Fruit fly (Drosophila melanogaster) whole organism, embryonic: Measurements from ENCODE around the gene fzo.

Experiments used
- Atf-2 ChIP-seq: fragments of 200-800 bp; sonication (Bioruptor generic); optimal IDR thresholded peaks from 2 replicates; lab custom pipeline; 2016; ENCODE audit warnings: missing biosample characterization, missing genetic modification characterization
- CG10267 ChIP-seq: fragments of 200-800 bp; sonication (Bioruptor generic); optimal IDR thresholded peaks from 2 replicates; lab custom pipeline; 2018; ENCODE audit warnings: missing biosample characterization, mild to moderate bottlenecking, missing genetic modification characterization, moderate library complexity
- CG10431 ChIP-seq: fragments of 200-800 bp; sonication (Bioruptor generic); optimal IDR thresholded peaks from 3 replicates; lab custom pipeline; 2018; ENCODE audit warnings: missing biosample characterization, mild to moderate bottlenecking, missing genetic modification characterization
- CG10543 ChIP-seq: fragments of 200-800 bp; sonication (Bioruptor generic); optimal IDR thresholded peaks from 3 replicates; lab custom pipeline; 2017; ENCODE audit warnings: missing biosample characterization, mild to moderate bottlenecking, missing genetic modification characterization, moderate library complexity
- CG11247 ChIP-seq: fragments of 200-800 bp; sonication (Bioruptor generic); IDR thresholded peaks from 2 replicates; pipeline ENCODE4 v1.3.6; 2022; ENCODE audit warnings: missing biosample characterization, missing genetic modification characterization
- CG11398 ChIP-seq: fragments of 200-800 bp; sonication (Bioruptor generic); optimal IDR thresholded peaks from 2 replicates; lab custom pipeline; 2016; ENCODE audit warnings: missing biosample characterization, missing genetic modification characterization
- CG12299 ChIP-seq: fragments of 200-800 bp; sonication (Bioruptor generic); optimal IDR thresholded peaks from 2 replicates; lab custom pipeline; 2018; ENCODE audit warnings: missing biosample characterization, mild to moderate bottlenecking, missing genetic modification characterization
- CG13287 ChIP-seq: fragments of 200-800 bp; sonication (Bioruptor generic); IDR thresholded peaks from 2 replicates; pipeline ENCODE4 v1.3.6; 2022; ENCODE audit warnings: missing biosample characterization, missing genetic modification characterization; ENCODE audit not compliant: partially characterized antibody
- CG14441 ChIP-seq: fragments of 200-800 bp; sonication (Bioruptor generic); IDR thresholded peaks from 2 replicates; pipeline ENCODE4 v1.3.6; 2022; ENCODE audit warnings: missing biosample characterization, missing genetic modification characterization
- CG15269 ChIP-seq: fragments of 200-800 bp; sonication (Bioruptor generic); optimal IDR thresholded peaks from 2 replicates; lab custom pipeline; 2018; ENCODE audit warnings: missing biosample characterization, mild to moderate bottlenecking, missing genetic modification characterization, moderate library complexity
- CG1602 ChIP-seq: fragments of 200-800 bp; sonication (Bioruptor generic); optimal IDR thresholded peaks from 3 replicates; lab custom pipeline; 2016; ENCODE audit warnings: missing biosample characterization, missing genetic modification characterization
- CG16863 ChIP-seq: fragments of 200-800 bp; sonication (Bioruptor generic); optimal IDR thresholded peaks from 3 replicates; lab custom pipeline; 2016; ENCODE audit warnings: missing biosample characterization, missing genetic modification characterization
- CG18599 ChIP-seq: fragments of 200-800 bp; sonication (Bioruptor generic); optimal IDR thresholded peaks from 3 replicates; lab custom pipeline; 2017; ENCODE audit warnings: missing biosample characterization, missing genetic modification characterization, mild to moderate bottlenecking, moderate library complexity, missing genetic modification reagents
- CG2116 ChIP-seq: fragments of 200-800 bp; sonication (Bioruptor generic); optimal IDR thresholded peaks from 3 replicates; lab custom pipeline; 2018; ENCODE audit warnings: missing biosample characterization, mild to moderate bottlenecking, missing genetic modification characterization
- CG31365 ChIP-seq: fragments of 200-800 bp; sonication (Bioruptor generic); optimal IDR thresholded peaks from 2 replicates; lab custom pipeline; 2018; ENCODE audit warnings: missing biosample characterization, mild to moderate bottlenecking, missing genetic modification characterization
- CG32772 ChIP-seq: fragments of 200-800 bp; sonication (Bioruptor generic); IDR thresholded peaks from 2 replicates; pipeline ENCODE4 v1.3.6; 2022; ENCODE audit warnings: missing biosample characterization, missing genetic modification characterization
- CG4404 ChIP-seq: fragments of 200-800 bp; sonication (Bioruptor generic); IDR thresholded peaks from 2 replicates; pipeline ENCODE4 v1.3.6; 2022; ENCODE audit warnings: missing biosample characterization, missing genetic modification characterization
- CG8290 ChIP-seq, 3 experiments: fragments of 200-800 bp; sonication (Bioruptor generic); optimal IDR thresholded peaks; 2 replicates each; lab custom pipeline; 2016 to 2019; ENCODE audit warnings: missing biosample characterization in 3 of 3, missing genetic modification characterization in 3 of 3, mild to moderate bottlenecking in 2 of 3, moderate library complexity in 1 of 3
- CG9437 ChIP-seq: fragments of 200-800 bp; sonication (Bioruptor generic); optimal IDR thresholded peaks from 2 replicates; lab custom pipeline; 2018; ENCODE audit warnings: missing biosample characterization, mild to moderate bottlenecking, missing genetic modification characterization
- Deaf1 ChIP-seq: fragments of 200-800 bp; optimal IDR thresholded peaks from 3 replicates; lab custom pipeline; 2019; ENCODE audit warnings: missing biosample characterization, mild to moderate bottlenecking, missing genetic modification characterization, moderate library complexity
- E2f2 ChIP-seq: fragments of 200-800 bp; sonication (Bioruptor generic); IDR thresholded peaks from 2 replicates; pipeline ENCODE4 v1.3.6; 2022; ENCODE audit warnings: missing biosample characterization, missing genetic modification characterization
- Eip74EF ChIP-seq, 2 experiments: fragments of 200-800 bp in 1 of 2; fragments of >200 bp in 1 of 2; sonication (Bioruptor generic) in 1 of 2; optimal IDR thresholded peaks; 2 replicates each; lab custom pipeline; 2017 to 2019; ENCODE audit warnings: missing biosample characterization in 2 of 2, missing genetic modification characterization in 2 of 2, mild to moderate bottlenecking in 1 of 2, moderate library complexity in 1 of 2
- Hand ChIP-seq: fragments of 200-800 bp; sonication (Bioruptor generic); optimal IDR thresholded peaks from 2 replicates; lab custom pipeline; 2017; ENCODE audit warnings: mild to moderate bottlenecking, missing biosample characterization, missing genetic modification reagents, missing genetic modification characterization
- Hmx ChIP-seq: fragments of 200-800 bp; sonication (Bioruptor generic); optimal IDR thresholded peaks from 2 replicates; lab custom pipeline; 2016; ENCODE audit warnings: missing biosample characterization, missing genetic modification characterization
- MESR4 ChIP-seq: fragments of 200-800 bp; sonication (Bioruptor generic); optimal IDR thresholded peaks from 2 replicates; lab custom pipeline; 2018; ENCODE audit warnings: missing biosample characterization, mild to moderate bottlenecking, missing genetic modification characterization, moderate library complexity
- Med ChIP-seq: fragments of 200-800 bp; sonication (Bioruptor generic); peaks from one replicate; lab custom pipeline; 2016; ENCODE audit warnings: missing biosample characterization, missing genetic modification characterization, mild to moderate bottlenecking, inconsistent platforms, moderate library complexity
- Mes4 ChIP-seq: fragments of 200-800 bp; sonication (Bioruptor generic); optimal IDR thresholded peaks from 2 replicates; lab custom pipeline; 2016; ENCODE audit warnings: missing biosample characterization, missing genetic modification characterization
- Nf-YB ChIP-seq: fragments of 200-800 bp; sonication (Bioruptor generic); optimal IDR thresholded peaks from 3 replicates; lab custom pipeline; 2019; ENCODE audit warnings: missing biosample characterization, mild to moderate bottlenecking, missing genetic modification characterization, moderate library complexity
- Six4 ChIP-seq: fragments of 200-800 bp; sonication (Bioruptor generic); optimal IDR thresholded peaks from 2 replicates; lab custom pipeline; 2016; ENCODE audit warnings: missing biosample characterization, missing genetic modification characterization
- ato ChIP-seq: fragments of 200-800 bp; sonication (Bioruptor generic); IDR thresholded peaks from 2 replicates; pipeline ENCODE4 v1.3.6; 2022; ENCODE audit warnings: missing biosample characterization, missing genetic modification characterization; ENCODE audit not compliant: partially characterized antibody
- cas ChIP-seq: fragments of 200-800 bp; sonication (Bioruptor generic); IDR thresholded peaks from 2 replicates; pipeline ENCODE4 v1.3.6; 2022; ENCODE audit warnings: missing biosample characterization, missing genetic modification characterization
- chinmo ChIP-seq: fragments of 200-800 bp; sonication (Bioruptor generic); IDR thresholded peaks from 4 replicates; pipeline ENCODE4 v1.3.6; 2022; ENCODE audit warnings: missing biosample characterization, missing genetic modification characterization; ENCODE audit not compliant: partially characterized antibody
- crol ChIP-seq: fragments of 200-800 bp; sonication (Bioruptor generic); IDR thresholded peaks from 2 replicates; pipeline ENCODE4 v1.3.6; 2022; ENCODE audit warnings: missing biosample characterization, missing genetic modification characterization
- fd3F ChIP-seq: fragments of 200-800 bp; sonication (Bioruptor generic); optimal IDR thresholded peaks from 2 replicates; lab custom pipeline; 2018; ENCODE audit warnings: missing biosample characterization, mild to moderate bottlenecking, missing genetic modification characterization, moderate library complexity
- hkb ChIP-seq, 2 experiments: fragments of 200-800 bp in 1 of 2; fragments of >200 bp in 1 of 2; sonication (Bioruptor generic) in 1 of 2; IDR thresholded peaks in 1 of 2; optimal IDR thresholded peaks in 1 of 2; 2 replicates each; pipeline versions ENCODE4 v1.3.6 to Lab custom; 2017 to 2022; ENCODE audit warnings: missing biosample characterization in 1 of 2, missing genetic modification characterization in 1 of 2
- jigr1 ChIP-seq: fragments of 200-800 bp; sonication (Bioruptor generic); IDR thresholded peaks from 3 replicates; pipeline ENCODE4 v1.3.6; 2022; ENCODE audit warnings: missing biosample characterization, missing genetic modification characterization
- mirr ChIP-seq: fragments of 200-800 bp; sonication (Bioruptor generic); optimal IDR thresholded peaks from 3 replicates; lab custom pipeline; 2018; ENCODE audit warnings: missing biosample characterization, mild to moderate bottlenecking, missing genetic modification characterization
- mld ChIP-seq: fragments of 200-800 bp; sonication (Bioruptor generic); IDR thresholded peaks from 3 replicates; pipeline ENCODE4 v1.3.6; 2022; ENCODE audit warnings: missing biosample characterization, missing genetic modification characterization; ENCODE audit not compliant: partially characterized antibody
- onecut ChIP-seq: fragments of 200-800 bp; sonication (Bioruptor generic); IDR thresholded peaks from 2 replicates; pipeline ENCODE4 v1.3.6; 2022; ENCODE audit warnings: missing biosample characterization, missing genetic modification characterization
- prd ChIP-seq, 3 experiments: fragments of >200 bp in 2 of 3; fragments of 200-800 bp in 1 of 3; sonication (Bioruptor generic) in 1 of 3; optimal IDR thresholded peaks in 2 of 3; IDR thresholded peaks in 1 of 3; 2 replicates in 2 of 3; 3 replicates in 1 of 3; pipeline versions ENCODE4 v1.3.6 to Lab custom; 2017 to 2022; ENCODE audit warnings: missing biosample characterization in 1 of 3, missing genetic modification characterization in 1 of 3
- sima ChIP-seq: fragments of 200-800 bp; sonication (Bioruptor generic); optimal IDR thresholded peaks from 2 replicates; lab custom pipeline; 2016; ENCODE audit warnings: missing biosample characterization, missing genetic modification characterization
- tap ChIP-seq: fragments of 200-800 bp; optimal IDR thresholded peaks from 3 replicates; lab custom pipeline; 2019; ENCODE audit warnings: missing biosample characterization, mild to moderate bottlenecking, missing genetic modification characterization, moderate library complexity
- tin ChIP-seq: fragments of 200-800 bp; sonication (Bioruptor generic); optimal IDR thresholded peaks from 3 replicates; lab custom pipeline; 2016; ENCODE audit warnings: missing biosample characterization, missing genetic modification characterization
- tll ChIP-seq, 2 experiments: fragments of 200-800 bp in 1 of 2; fragments of >200 bp in 1 of 2; sonication (Bioruptor generic) in 1 of 2; optimal IDR thresholded peaks; 2 replicates each; lab custom pipeline; 2017 to 2019; ENCODE audit warnings: missing biosample characterization in 2 of 2, missing genetic modification characterization in 2 of 2, mild to moderate bottlenecking in 1 of 2, moderate library complexity in 1 of 2
- tna ChIP-seq: fragments of 200-800 bp; sonication (Bioruptor generic); IDR thresholded peaks from 2 replicates; pipeline ENCODE4 v1.3.6; 2022; ENCODE audit warnings: missing biosample characterization, missing genetic modification characterization; ENCODE audit not compliant: partially characterized antibody
- usp ChIP-seq: fragments of >200 bp; optimal IDR thresholded peaks from 2 replicates; lab custom pipeline; 2017; ENCODE audit warnings: missing biosample characterization, missing genetic modification characterization
- wdn ChIP-seq: fragments of 200-800 bp; sonication (Bioruptor generic); IDR thresholded peaks from 2 replicates; pipeline ENCODE4 v1.3.6; 2022; ENCODE audit warnings: missing biosample characterization, missing genetic modification characterization
- wek ChIP-seq: fragments of 200-800 bp; sonication (Bioruptor generic); optimal IDR thresholded peaks from 3 replicates; lab custom pipeline; 2018; ENCODE audit warnings: missing biosample characterization, mild to moderate bottlenecking, missing genetic modification characterization, moderate library complexity

Gene fzo

DNA sequence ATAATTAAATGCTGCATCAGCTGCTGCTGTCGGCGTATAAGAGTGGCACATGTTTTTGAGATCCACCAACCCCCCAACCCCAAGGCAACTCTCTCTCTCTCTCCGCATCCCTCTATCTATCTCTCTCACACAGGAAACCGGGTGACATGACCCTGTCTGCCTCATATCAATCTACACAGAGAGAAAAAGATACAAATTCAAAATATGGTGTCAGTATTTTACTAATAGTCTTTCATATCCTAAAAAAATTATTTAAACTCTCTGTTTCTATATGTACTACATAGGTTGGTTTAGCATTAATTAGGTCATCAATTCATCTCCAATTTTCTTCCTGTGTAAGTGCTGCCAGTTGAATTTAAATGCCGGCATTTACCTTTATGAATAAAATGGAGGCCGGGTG, 28.5 kb downstream of the fzo start (continued):
- TF ChIP-seq usp (GFP tag; lab: Kevin White, UChicago) (no peak), CG31365 (peak; percentile 68), Six4 (GFP tag; lab: Kevin White, UChicago) (peak; percentile 92), mld (no peak), CG1602 (GFP tag; lab: Kevin White, UChicago) (peak; percentile 86), CG2116 (GFP tag; lab: Kevin White, UChicago) (peak; percentile 56), MESR4 (GFP tag; lab: Kevin White, UChicago) (peak; percentile 23), CG11398 (peak; percentile 90), tap (tag; lab: Kevin White, UChicago) (peak; percentile 95), jigr1 (GFP tag; lab: Robert Waterston, UW) (peak; percentile 62; the same call in 1 of the 3 replicates), CG15269 (tag; lab: Kevin White, UChicago) (peak; percentile 91), wek (GFP tag; lab: Kevin White, UChicago) (peak; percentile 80), tin (GFP tag; lab: Kevin White, UChicago) (peak; percentile 91), wdn (GFP tag; lab: Robert Waterston, UW) (peak; percentile 61; the same call in 1 of the 2 replicates), Hand (GFP tag; lab: Kevin White, UChicago) (peak; percentile 30), E2f2 (GFP tag; lab: Robert Waterston, UW) (peak; percentile 68; the same call in 1 of the 2 replicates), CG13287 (GFP tag; lab: Robert Waterston, UW) (no peak), CG10431 (peak; percentile 52), tna (GFP tag; lab: Robert Waterston, UW) (no peak), onecut (GFP tag; lab: Robert Waterston, UW) (peak; percentile 83), CG4404 (peak; percentile 67), Atf-2 (GFP tag; lab: Kevin White, UChicago) (peak; percentile 88), fd3F (GFP tag; lab: Kevin White, UChicago) (peak; percentile 52), CG10267 (peak; percentile 87), CG16863 (GFP tag; lab: Kevin White, UChicago) (peak; percentile 88), crol (GFP tag; lab: Robert Waterston, UW) (peak; percentile 65), tll (GFP tag; optimal IDR thresholded peaks at IDR 0.05; lab: Kevin White, UChicago) (no peak), CG8290 (GFP tag; optimal IDR thresholded peaks at IDR 0.05; lab: Kevin White, UChicago) (peak; percentile 69), CG8290 (tag; optimal IDR thresholded peaks at IDR 0.05; lab: Kevin White, UChicago) (peak in 1 of 2 experiments; percentile 93), prd (optimal IDR thresholded peaks at IDR 0.05; lab: Kevin White, UChicago) (no peak), prd (GFP tag; IDR thresholded peaks at IDR 0.05; lab: Robert Waterston, UW) (peak; percentile 92), Eip74EF (GFP tag; optimal IDR thresholded peaks at IDR 0.05; lab: Kevin White, UChicago) (peak in 1 of 2 experiments; percentile 84), CG14441 (GFP tag; lab: Robert Waterston, UW) (peak; percentile 88), Med (GFP tag; lab: Kevin White, UChicago) (peak; percentile 97), CG10543 (no peak), CG9437 (GFP tag; lab: Kevin White, UChicago) (peak; percentile 81), Nf-YB (GFP tag; lab: Kevin White, UChicago) (peak; percentile 76), chinmo (GFP tag; lab: Robert Waterston, UW) (no peak), CG12299 (tag; lab: Kevin White, UChicago) (peak; percentile 73), CG11247 (GFP tag; lab: Robert Waterston, UW) (peak; percentile 80), cas (GFP tag; lab: Robert Waterston, UW) (no peak), Hmx (peak; percentile 71), Deaf1 (tag; lab: Kevin White, UChicago) (peak; percentile 67), Mes4 (GFP tag; lab: Kevin White, UChicago) (peak; percentile 92), CG18599 (GFP tag; lab: Kevin White, UChicago) (peak; percentile 80), hkb (optimal IDR thresholded peaks at IDR 0.05; lab: Kevin White, UChicago) (no peak), hkb (GFP tag; IDR thresholded peaks at IDR 0.05; lab: Robert Waterston, UW) (peak; percentile 94), mirr (GFP tag; lab: Kevin White, UChicago) (no peak), sima (GFP tag; lab: Kevin White, UChicago) (peak; percentile 71), CG32772 (GFP tag; lab: Robert Waterston, UW) (peak; percentile 86), ato (GFP tag; lab: Robert Waterston, UW) (no peak)
